Worm (Caenorhabditis elegans) whole organism, midembryonic: ENCODE results near the gene F56A8.4.
"Not testable (repeated sequence)": the region's sequence is repeated elsewhere in the genome, so short reads cannot be mapped to it uniquely, and the experiment has no call there.

Experiments
- flt-1 ChIP-seq: fragments of 200-800 bp; sonication (Bioruptor generic); IDR thresholded peaks from 2 replicates; pipeline ENCODE4 v1.3.6; 2022; ENCODE audit warnings: missing genetic modification characterization, missing compliant biosample characterization
- ztf-23 ChIP-seq: fragments of 200-800 bp; sonication (Bioruptor generic); IDR thresholded peaks from 2 replicates; pipeline ENCODE4 v1.3.6; 2022; ENCODE audit warnings: missing genetic modification reagents, missing genetic modification characterization, missing compliant biosample characterization
- ztf-29 ChIP-seq: fragments of 200-800 bp; sonication (Bioruptor generic); IDR thresholded peaks from 2 replicates; pipeline ENCODE4 v1.3.6; 2022; ENCODE audit warnings: missing genetic modification reagents, missing genetic modification characterization, missing compliant biosample characterization

DNA sequence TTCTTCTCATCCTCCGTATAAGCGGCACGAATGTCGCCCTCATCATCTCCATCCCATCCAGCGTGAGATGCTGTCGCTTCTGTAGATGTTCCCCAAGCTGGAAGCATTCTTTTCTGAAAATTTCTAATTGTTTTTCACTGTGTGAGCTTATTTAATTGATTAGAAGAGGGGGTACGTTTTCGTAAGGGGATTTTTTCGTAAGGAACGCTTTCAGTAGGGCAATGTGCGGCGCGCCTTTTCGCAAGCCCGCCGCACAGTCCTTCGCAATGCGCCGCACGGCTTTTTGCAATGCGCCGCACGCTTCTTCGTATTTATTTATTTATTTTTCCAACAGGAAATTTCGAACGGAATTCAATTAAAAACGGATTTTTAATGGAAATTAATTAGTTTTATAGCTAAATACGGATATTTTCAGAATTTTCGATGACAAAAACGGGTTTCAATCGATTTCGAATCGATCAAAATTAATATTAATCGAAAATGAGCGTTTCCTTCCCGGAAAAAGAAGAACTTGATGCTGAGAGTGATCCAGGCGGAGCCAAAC, 30.0 kb downstream of the F56A8.4 start, which contains the start of gene set-25:
- TF ChIP-seq ztf-23 (GFP tag; lab: Robert Waterston, UW): peak; percentile 86
- TF ChIP-seq ztf-29 (GFP tag; lab: Robert Waterston, UW): not testable (repeated sequence)
- peak; percentile 67 for TF ChIP-seq flt-1 (GFP tag; lab: Robert Waterston, UW)
